Worm (Caenorhabditis elegans): ENCODE results near the gene lgl-1.

Gene lgl-1

ce11 chrX:865214-865613 is 5.7 kb downstream of the lgl-1 start:
- TF ChIP-seq M03D4.4 (tag; optimal IDR thresholded peaks at IDR 0.05) (no peak), lsy-2 (tag; optimal IDR thresholded peaks at IDR 0.05) (no peak), snpc-4 (tag; optimal IDR thresholded peaks at IDR 0.05) (no peak), ceh-43 (GFP tag; optimal IDR thresholded peaks at IDR 0.05) (no peak)

- TF ChIP-seq ztf-11 (tag; optimal IDR thresholded peaks at IDR 0.05) (no peak), elt-3 (tag; optimal IDR thresholded peaks at IDR 0.05) (peak; percentile 73), mab-5 (tag; optimal IDR thresholded peaks at IDR 0.05) (no peak), snpc-4 (tag; optimal IDR thresholded peaks at IDR 0.05) (no peak), sem-2 (GFP tag; optimal IDR thresholded peaks at IDR 0.05) (no peak), unc-39 (tag; optimal IDR thresholded peaks at IDR 0.05) (no peak)
Observed at ce11 chrX:864293-864731, 6.6 kb downstream of the lgl-1 start.

- TF ChIP-seq drap-1 (GFP tag; optimal IDR thresholded peaks at IDR 0.05) = no peak
- no peak for TF ChIP-seq mab-5 (tag; optimal IDR thresholded peaks at IDR 0.05)
- no peak for TF ChIP-seq sem-2 (GFP tag; optimal IDR thresholded peaks at IDR 0.05)
- no peak for TF ChIP-seq ceh-39 (tag; optimal IDR thresholded peaks at IDR 0.05)
- no peak for TF ChIP-seq tbx-8 (GFP tag; optimal IDR thresholded peaks at IDR 0.05)
- no peak for TF ChIP-seq zip-8 (tag; optimal IDR thresholded peaks at IDR 0.05)
- TF ChIP-seq unc-39 (tag; optimal IDR thresholded peaks at IDR 0.05) = no peak
- no peak for TF ChIP-seq M03D4.4 (tag; optimal IDR thresholded peaks at IDR 0.05)
- TF ChIP-seq elt-3 (tag; optimal IDR thresholded peaks at IDR 0.05) = no peak
- no peak for TF ChIP-seq nhr-76 (tag; optimal IDR thresholded peaks at IDR 0.05)
- no peak for TF ChIP-seq nhr-12 (tag; optimal IDR thresholded peaks at IDR 0.05)
- TF ChIP-seq bed-3 (GFP tag; optimal IDR thresholded peaks at IDR 0.05) = no peak
- no peak for TF ChIP-seq unc-120 (tag; optimal IDR thresholded peaks at IDR 0.05; ENCODE audit: poor library complexity, severe bottlenecking)
- no peak for TF ChIP-seq blmp-1 (tag; optimal IDR thresholded peaks at IDR 0.05)
- no peak for TF ChIP-seq flh-1 (GFP tag; optimal IDR thresholded peaks at IDR 0.05)
- no peak for TF ChIP-seq mep-1 (tag; optimal IDR thresholded peaks at IDR 0.05)
- no peak for TF ChIP-seq lin-32 (GFP tag; optimal IDR thresholded peaks at IDR 0.05)
- no peak for TF ChIP-seq sptf-1 (tag; optimal IDR thresholded peaks at IDR 0.05)
- no peak for TF ChIP-seq lsy-2 (tag; optimal IDR thresholded peaks at IDR 0.05)
Observed at ce11 chrX:863478-863877, 7.4 kb downstream of the lgl-1 start, which contains the start of gene cdo-1. cdo-1 (minus strand) TSS chrX:863578.

DNA sequence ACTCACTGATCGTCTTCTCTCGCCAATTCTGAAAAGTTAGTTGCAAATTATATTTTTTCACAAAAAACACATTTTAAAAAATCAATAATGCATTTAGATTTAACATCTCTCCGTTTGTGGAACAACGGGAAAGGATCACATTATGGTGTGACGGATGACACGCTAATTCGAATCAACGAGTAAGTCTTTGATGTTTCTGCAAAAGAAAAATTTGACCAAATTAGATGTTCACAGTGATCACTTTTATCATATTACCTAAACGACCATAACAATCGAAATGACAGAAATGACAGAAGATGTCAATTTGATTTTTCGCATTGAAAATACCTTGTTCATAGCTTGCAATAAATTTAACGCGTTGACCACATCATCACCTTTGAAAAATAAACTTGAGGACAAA is 9.5 kb downstream of the lgl-1 start:
- TF ChIP-seq nhr-76 (tag; optimal IDR thresholded peaks at IDR 0.05) (no peak), zip-8 (tag; optimal IDR thresholded peaks at IDR 0.05) (no peak), flh-1 (GFP tag; optimal IDR thresholded peaks at IDR 0.05) (no peak)

DNA sequence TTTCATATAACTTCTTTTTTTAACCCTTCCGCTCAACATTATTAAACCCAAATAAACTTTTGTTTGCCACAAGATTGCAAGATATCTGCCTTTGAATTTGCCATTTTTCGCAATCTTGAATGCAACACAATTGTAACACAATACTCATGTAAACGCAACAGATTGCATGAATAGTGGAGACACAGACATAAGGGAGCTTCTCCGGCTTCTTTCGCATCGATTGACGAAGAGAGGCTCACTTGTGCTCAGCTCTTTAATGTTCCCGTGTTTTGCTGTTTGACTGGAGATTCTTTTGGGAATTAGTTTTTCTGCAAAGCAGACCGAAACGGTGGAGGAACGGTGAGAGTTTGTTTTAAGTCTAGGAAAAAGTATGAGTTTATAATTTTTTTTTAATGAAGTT is 11.5 kb downstream of the lgl-1 start, which contains the start of gene F56F10.2:
F56F10.2 (plus strand) TSS at position 215 of the 400 bp plus-strand sequence.
- TF ChIP-seq unc-62 (GFP tag; optimal IDR thresholded peaks at IDR 0.05) (no peak), ces-1 (GFP tag; optimal IDR thresholded peaks at IDR 0.05) (peak; percentile 90), cnd-1 (tag; optimal IDR thresholded peaks at IDR 0.05) (no peak), nhr-28 (tag; optimal IDR thresholded peaks at IDR 0.05) (no peak)

- TF ChIP-seq pha-4 (tag; optimal IDR thresholded peaks at IDR 0.05) = peak; percentile 27
- TF ChIP-seq unc-62 (GFP tag; optimal IDR thresholded peaks at IDR 0.05) = no peak
Observed at ce11 chrX:857658-858057, 13.2 kb downstream of the lgl-1 start.

DNA sequence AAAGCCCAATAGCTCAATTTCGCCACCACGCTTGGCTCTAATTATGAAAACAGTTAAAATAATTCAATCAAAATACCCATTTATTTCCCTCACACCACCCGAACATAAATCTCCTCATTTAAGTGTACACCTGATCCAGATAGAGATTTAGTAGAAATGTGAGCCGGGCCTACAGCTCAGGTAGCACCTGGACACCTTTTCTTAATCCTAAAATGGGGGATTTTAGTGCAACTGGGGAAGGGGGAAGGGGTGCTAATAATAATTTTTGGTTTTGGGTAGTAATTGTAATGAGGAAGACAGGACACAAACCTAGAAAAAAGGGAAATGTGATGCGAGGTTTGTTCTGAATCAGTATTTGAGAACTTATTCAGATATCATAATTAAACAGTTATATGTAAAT is 17.3 kb downstream of the lgl-1 start:
- TF ChIP-seq ham-2 (GFP tag; optimal IDR thresholded peaks at IDR 0.05) (no peak), tbx-8 (GFP tag; optimal IDR thresholded peaks at IDR 0.05) (no peak), cnd-1 (tag; optimal IDR thresholded peaks at IDR 0.05) (no peak), snpc-4 (tag; optimal IDR thresholded peaks at IDR 0.05) (no peak), ceh-39 (tag; optimal IDR thresholded peaks at IDR 0.05) (no peak), bed-3 (GFP tag; optimal IDR thresholded peaks at IDR 0.05) (no peak), sem-2 (GFP tag; optimal IDR thresholded peaks at IDR 0.05) (no peak), ces-1 (GFP tag; optimal IDR thresholded peaks at IDR 0.05) (no peak), zip-8 (tag; optimal IDR thresholded peaks at IDR 0.05) (no peak)
